Fruit fly (Drosophila melanogaster): ENCODE results near the gene SPE.

Gene SPE

dm6 chr3R:23726740-23727139, 40.7 kb downstream of the SPE start (continued):
- TF ChIP-seq bsh (GFP tag; optimal IDR thresholded peaks at IDR 0.05) (peak; percentile 15 to 69), CG5953 (GFP tag; IDR thresholded peaks at IDR 0.05) (no peak; the same call in 1 of the 2 replicates), zfh1 (GFP tag; IDR thresholded peaks at IDR 0.05) (peak; percentile 73; the same call in 1 of the 3 replicates), CG32767 (GFP tag; IDR thresholded peaks at IDR 0.05) (0 out of 2 replicates have a peak, but pooled peaks have one; percentile 18), toy (GFP tag; IDR thresholded peaks at IDR 0.05) (peak; percentile 59), CG34376 (GFP tag; optimal IDR thresholded peaks at IDR 0.05) (no peak), p53 (GFP tag; optimal IDR thresholded peaks at IDR 0.05) (no peak), pb (GFP tag; optimal IDR thresholded peaks at IDR 0.05) (no peak), Gug (GFP tag; IDR thresholded peaks at IDR 0.05) (peak; percentile 51; the same call in 2 of the 4 replicates), CG2202 (tag; optimal IDR thresholded peaks at IDR 0.05) (no peak), fd3F (GFP tag; optimal IDR thresholded peaks at IDR 0.05) (peak; percentile 77), Stat92E (GFP tag; optimal IDR thresholded peaks at IDR 0.05) (no peak), Usf (GFP tag; optimal IDR thresholded peaks at IDR 0.05) (peak; percentile 64), wek (GFP tag; optimal IDR thresholded peaks at IDR 0.05) (no peak), aop (GFP tag; IDR thresholded peaks at IDR 0.05) (no peak), CG10209 (GFP tag; optimal IDR thresholded peaks at IDR 0.05) (peak; percentile 75), H2.0 (GFP tag; IDR thresholded peaks at IDR 0.05) (peak; percentile 80), gcm2 (GFP tag; optimal IDR thresholded peaks at IDR 0.05) (peak; percentile 54), kah (GFP tag; optimal IDR thresholded peaks at IDR 0.05) (no peak), MBD-R2 (GFP tag; IDR thresholded peaks at IDR 0.05) (peak; percentile 58; the same call in 1 of the 2 replicates), CG13775 (GFP tag; optimal IDR thresholded peaks at IDR 0.05) (peak; percentile 81), Opbp (GFP tag; IDR thresholded peaks at IDR 0.05; ENCODE audit: partially characterized antibody) (no peak), nom (GFP tag; optimal IDR thresholded peaks at IDR 0.05) (no peak), CG1832 (GFP tag; optimal IDR thresholded peaks at IDR 0.05) (no peak), CG16863 (GFP tag; optimal IDR thresholded peaks at IDR 0.05) (peak; percentile 50), CG12659 (GFP tag; optimal IDR thresholded peaks at IDR 0.05) (peak; percentile 86), Ets97D (GFP tag; optimal IDR thresholded peaks at IDR 0.05) (peak; percentile 24), CG10267 (tag; optimal IDR thresholded peaks at IDR 0.05) (peak; percentile 63), pan (optimal IDR thresholded peaks at IDR 0.05) (no peak), pan (GFP tag; optimal IDR thresholded peaks at IDR 0.05 in 1 of 2, IDR thresholded peaks at IDR 0.05 in 1 of 2) (peak in 1 of 2 experiments; percentile 88), vfl (GFP tag; optimal IDR thresholded peaks at IDR 0.05) (peak; percentile 81), corto (GFP tag; optimal IDR thresholded peaks at IDR 0.05) (peak; percentile 11), Atf6 (GFP tag; IDR thresholded peaks at IDR 0.05) (peak; percentile 91), dmrt99B (tag; optimal IDR thresholded peaks at IDR 0.05) (peak; percentile 84), CG12236 (GFP tag; optimal IDR thresholded peaks at IDR 0.05) (no peak), Hr3 (GFP tag; optimal IDR thresholded peaks at IDR 0.05) (peak; percentile 66), CG12219 (GFP tag; optimal IDR thresholded peaks at IDR 0.05) (peak; percentile 57), CG32532 (GFP tag; IDR thresholded peaks at IDR 0.05) (peak; percentile 93)

DNA sequence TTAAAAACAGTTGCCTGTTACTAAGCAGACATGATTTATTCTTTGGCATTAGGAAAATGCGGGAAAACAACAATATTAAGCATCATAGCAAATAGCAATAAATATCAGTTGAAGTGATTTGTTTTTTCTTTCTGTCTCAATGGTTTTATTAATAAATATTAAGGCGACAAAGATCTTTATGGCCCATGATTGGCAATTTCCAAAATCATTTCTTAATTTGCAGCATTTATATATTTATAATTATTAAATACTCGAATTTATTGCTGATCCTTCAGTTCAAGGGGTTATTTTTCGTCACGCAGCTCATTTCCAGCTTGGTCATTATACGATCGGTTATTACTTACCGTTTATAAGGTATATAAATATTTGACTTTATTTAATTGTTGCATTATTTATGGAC, 41.6 kb downstream of the SPE start:
- TF ChIP-seq Neu2 (GFP tag; optimal IDR thresholded peaks at IDR 0.05; ENCODE audit: borderline replicate concordance) (no peak), exex (tag; optimal IDR thresholded peaks at IDR 0.05) (peak; percentile 96)
